Worm (Caenorhabditis elegans): ENCODE measurements around the gene msp-3.
A peak's percentile ranks its signal among the peaks of the same experiment; 100 is the strongest.

- peak; percentile 35 for TF ChIP-seq W03F9.2 (tag; optimal IDR thresholded peaks at IDR 0.05)
- no peak for TF ChIP-seq dao-5 (tag; optimal IDR thresholded peaks at IDR 0.05)
Observed at ce11 chrII:4827734-4828609, 41.9 kb upstream of the msp-3 start, which contains the start of the genes fbxb-88 and tbck-1.
